Worm (Caenorhabditis elegans) whole organism, L4 larva: Measurements from ENCODE around the gene nhr-253.

Source experiments
- D1046.2 ChIP-seq: fragments of 200-800 bp; sonication (Bioruptor generic); IDR thresholded peaks from 2 replicates; pipeline ENCODE4 v1.3.6; 2022; ENCODE audit warnings: missing genetic modification characterization, missing compliant biosample characterization
- F26F4.8 ChIP-seq: fragments of 200-800 bp; sonication (Bioruptor generic); conservative IDR thresholded peaks from 2 replicates; pipeline ENCODE4 v1.3.6; 2022; ENCODE audit warnings: missing genetic modification characterization, missing compliant biosample characterization
- F44E2.7 ChIP-seq: fragments of 200-800 bp; sonication (Bioruptor generic); IDR thresholded peaks from 2 replicates; pipeline ENCODE4 v2.1.2; 2022; ENCODE audit warnings: missing genetic modification characterization, missing compliant biosample characterization
- F49E8.2 ChIP-seq: sonication (generic microtip); optimal IDR thresholded peaks from 2 replicates; lab custom pipeline; 2016; ENCODE audit warnings: missing compliant biosample characterization, mild to moderate bottlenecking, missing genetic modification characterization, borderline replicate concordance
- R02D3.7 ChIP-seq: fragments of 150-350 bp; sonication (generic microtip); optimal IDR thresholded peaks from 3 replicates; lab custom pipeline; 2014; ENCODE audit warnings: missing biosample characterization, missing genetic modification characterization
- T26A8.4 ChIP-seq: fragments of 200-800 bp; sonication (Bioruptor generic); IDR thresholded peaks from 2 replicates; pipeline ENCODE4 v1.3.6; 2022; ENCODE audit warnings: missing genetic modification characterization, missing compliant biosample characterization
- Y5F2A.4 ChIP-seq: fragments of 200-800 bp; sonication (Bioruptor generic); optimal IDR thresholded peaks from 2 replicates; lab custom pipeline; 2018; ENCODE audit warnings: mild to moderate bottlenecking, missing genetic modification characterization, missing compliant biosample characterization
- aha-1 ChIP-seq: fragments of 150-350 bp; peaks from one replicate; lab custom pipeline; 2014; ENCODE audit warnings: missing biosample characterization, missing genetic modification characterization
- aly-2 ChIP-seq: sonication (generic microtip); optimal IDR thresholded peaks from 2 replicates; lab custom pipeline; 2018; ENCODE audit warnings: missing biosample characterization, missing genetic modification characterization
- daf-16 ChIP-seq, 3 experiments: sonication (generic microtip); optimal IDR thresholded peaks; 2 replicates each; lab custom pipeline; 2016 to 2017; ENCODE audit warnings: missing genetic modification characterization in 3 of 3, missing genetic modification reagents in 3 of 3, mild to moderate bottlenecking in 2 of 3, missing compliant biosample characterization in 2 of 3, missing biosample characterization in 1 of 3, moderate library complexity in 1 of 3
- dmd-6 ChIP-seq: fragments of 200-800 bp; sonication (Bioruptor generic); IDR thresholded peaks from 2 replicates; pipeline ENCODE4 v1.3.6; 2022; ENCODE audit warnings: missing genetic modification reagents, missing genetic modification characterization, missing compliant biosample characterization
- dpl-1 ChIP-seq: fragments of 150-350 bp; optimal IDR thresholded peaks from 2 replicates; lab custom pipeline; 2014; ENCODE audit warnings: missing biosample characterization, missing genetic modification reagents, missing genetic modification characterization
- dve-1 ChIP-seq: sonication (generic microtip); optimal IDR thresholded peaks from 2 replicates; lab custom pipeline; 2017; ENCODE audit warnings: antibody characterized with exemption, mild to moderate bottlenecking, missing genetic modification characterization, missing compliant biosample characterization; ENCODE audit not compliant: insufficient read depth
- egl-27 ChIP-seq: sonication (generic microtip); optimal IDR thresholded peaks from 3 replicates; lab custom pipeline; 2017; ENCODE audit warnings: missing biosample characterization, missing genetic modification reagents, missing genetic modification characterization
- fkh-10 ChIP-seq: fragments of 150-350 bp; optimal IDR thresholded peaks from 2 replicates; lab custom pipeline; 2014; ENCODE audit warnings: missing biosample characterization, missing genetic modification reagents, missing genetic modification characterization
- fos-1 ChIP-seq: fragments of 150-350 bp; optimal IDR thresholded peaks from 2 replicates; lab custom pipeline; 2014; ENCODE audit warnings: missing biosample characterization, missing genetic modification characterization
- hif-1 ChIP-seq, 2 experiments: sonication (generic microtip); optimal IDR thresholded peaks; 2 replicates each; lab custom pipeline; 2016 to 2017; ENCODE audit warnings: missing compliant biosample characterization in 2 of 2, missing genetic modification characterization in 2 of 2, missing genetic modification reagents in 2 of 2, missing genotype in 2 of 2, mild to moderate bottlenecking in 1 of 2
- hlh-11 ChIP-seq: fragments of 200-800 bp; sonication (Bioruptor generic); optimal IDR thresholded peaks from 2 replicates; lab custom pipeline; 2018; ENCODE audit warnings: mild to moderate bottlenecking, missing genetic modification characterization, missing compliant biosample characterization
- hlh-30 ChIP-seq: sonication (generic microtip); optimal IDR thresholded peaks from 2 replicates; lab custom pipeline; 2017; ENCODE audit warnings: antibody characterized with exemption, mild to moderate bottlenecking, missing genetic modification characterization, missing compliant biosample characterization; ENCODE audit not compliant: insufficient read depth
- jun-1 ChIP-seq: fragments of 150-350 bp; optimal IDR thresholded peaks from 2 replicates; lab custom pipeline; 2014; ENCODE audit warnings: missing biosample characterization, missing genetic modification reagents, missing genetic modification characterization
- lin-13 ChIP-seq: fragments of 150-350 bp; optimal IDR thresholded peaks from 2 replicates; lab custom pipeline; 2014; ENCODE audit warnings: missing biosample characterization, missing genetic modification reagents, missing genetic modification characterization
- lin-29 ChIP-seq: fragments of 200-800 bp; sonication (Bioruptor generic); IDR thresholded peaks from 2 replicates; pipeline ENCODE4 v1.3.6; 2022; ENCODE audit warnings: missing genetic modification reagents, missing genetic modification characterization, missing compliant biosample characterization
- lsy-2 ChIP-seq, 2 experiments: fragments of 150-350 bp in 1 of 2; sonication (generic microtip) in 1 of 2; optimal IDR thresholded peaks; 2 replicates each; lab custom pipeline; 2014 to 2017; ENCODE audit warnings: missing biosample characterization in 2 of 2, missing genetic modification characterization in 2 of 2
- madf-5 ChIP-seq, 2 experiments: fragments of 200-800 bp; sonication (Bioruptor generic); IDR thresholded peaks; 2 replicates each; pipeline ENCODE4 v1.3.6; 2022; ENCODE audit warnings: missing compliant biosample characterization in 2 of 2, missing genetic modification characterization in 2 of 2
- mdl-1 ChIP-seq, 2 experiments: fragments of 150-350 bp in 1 of 2; sonication (generic microtip) in 1 of 2; optimal IDR thresholded peaks; 2 replicates each; lab custom pipeline; 2014 to 2017; ENCODE audit warnings: missing biosample characterization in 2 of 2, missing genetic modification characterization in 2 of 2
- nhr-10 ChIP-seq: fragments of 150-350 bp; optimal IDR thresholded peaks from 2 replicates; lab custom pipeline; 2014; ENCODE audit warnings: missing biosample characterization, missing genetic modification characterization
- nhr-102 ChIP-seq: sonication (generic microtip); optimal IDR thresholded peaks from 2 replicates; lab custom pipeline; 2016; ENCODE audit warnings: mild to moderate bottlenecking, missing genetic modification characterization, moderate library complexity, missing compliant biosample characterization
- nhr-11 ChIP-seq: fragments of 150-350 bp; optimal IDR thresholded peaks from 2 replicates; lab custom pipeline; 2014; ENCODE audit warnings: missing biosample characterization, missing genetic modification characterization
- nhr-111 ChIP-seq: fragments of 200-800 bp; sonication (Bioruptor generic); optimal IDR thresholded peaks from 2 replicates; lab custom pipeline; 2018; ENCODE audit warnings: mild to moderate bottlenecking, missing genetic modification characterization, missing compliant biosample characterization
- nhr-28 ChIP-seq: fragments of 150-350 bp; optimal IDR thresholded peaks from 2 replicates; lab custom pipeline; 2014; ENCODE audit warnings: missing biosample characterization, missing genetic modification characterization
- nhr-48 ChIP-seq: sonication (generic microtip); optimal IDR thresholded peaks from 2 replicates; lab custom pipeline; 2016; ENCODE audit warnings: mild to moderate bottlenecking, missing genetic modification characterization, missing compliant biosample characterization
- nhr-76 ChIP-seq: fragments of 150-350 bp; optimal IDR thresholded peaks from 2 replicates; lab custom pipeline; 2014; ENCODE audit warnings: missing biosample characterization, missing genetic modification characterization
- pha-4 ChIP-seq, 2 experiments: fragments of 150-350 bp in 1 of 2; fragments of 200-800 bp in 1 of 2; sonication (Bioruptor generic) in 1 of 2; IDR thresholded peaks in 1 of 2; optimal IDR thresholded peaks in 1 of 2; 2 replicates each; pipeline versions ENCODE4 v1.3.6 to Lab custom; 2014 to 2022; ENCODE audit warnings: missing genetic modification characterization in 2 of 2, missing genetic modification reagents in 2 of 2, missing biosample characterization in 1 of 2, missing compliant biosample characterization in 1 of 2
- php-3 ChIP-seq: fragments of 200-800 bp; sonication (Bioruptor generic); IDR thresholded peaks from 2 replicates; pipeline ENCODE4 v1.3.6; 2022; ENCODE audit warnings: missing genetic modification reagents, missing genetic modification characterization, missing compliant biosample characterization
- pqm-1 ChIP-seq: sonication (generic microtip); optimal IDR thresholded peaks from 2 replicates; lab custom pipeline; 2017; ENCODE audit warnings: missing biosample characterization, missing genetic modification characterization
- rbr-2 ChIP-seq: sonication (generic microtip); optimal IDR thresholded peaks from 2 replicates; lab custom pipeline; 2016; ENCODE audit warnings: missing genotype, missing genetic modification characterization, missing compliant biosample characterization
- saeg-2 ChIP-seq: fragments of 200-800 bp; sonication (Bioruptor generic); IDR thresholded peaks from 2 replicates; pipeline ENCODE4 v1.3.6; 2022; ENCODE audit warnings: missing genetic modification reagents, missing genetic modification characterization, missing compliant biosample characterization
- set-16 ChIP-seq: fragments of 200-800 bp; sonication (Bioruptor generic); IDR thresholded peaks from 2 replicates; pipeline ENCODE4 v1.3.6; 2022; ENCODE audit warnings: missing genetic modification reagents, missing genetic modification characterization, missing compliant biosample characterization
- snpc-4 ChIP-seq: fragments of 150-350 bp; optimal IDR thresholded peaks from 2 replicates; lab custom pipeline; 2014; ENCODE audit warnings: missing biosample characterization, missing genetic modification characterization
- spr-1 ChIP-seq: sonication (generic microtip); optimal IDR thresholded peaks from 2 replicates; lab custom pipeline; 2016; ENCODE audit warnings: mild to moderate bottlenecking, missing genetic modification characterization, missing compliant biosample characterization
- spr-3 ChIP-seq: fragments of 200-800 bp; sonication (Bioruptor generic); optimal IDR thresholded peaks from 2 replicates; lab custom pipeline; 2018; ENCODE audit warnings: mild to moderate bottlenecking, missing genetic modification characterization, missing compliant biosample characterization
- tag-97 ChIP-seq: fragments of 200-800 bp; sonication (Bioruptor generic); IDR thresholded peaks from 2 replicates; pipeline ENCODE4 v1.3.6; 2022; ENCODE audit warnings: missing genetic modification characterization, missing compliant biosample characterization
- tra-1 ChIP-seq: fragments of 200-800 bp; sonication (Bioruptor generic); IDR thresholded peaks from 2 replicates; pipeline ENCODE4 v1.3.6; 2022; ENCODE audit warnings: missing genetic modification reagents, missing genetic modification characterization, missing compliant biosample characterization
- unc-130 ChIP-seq: sonication (generic microtip); optimal IDR thresholded peaks from 2 replicates; lab custom pipeline; 2016; ENCODE audit warnings: missing genetic modification reagents, missing genetic modification characterization, missing compliant biosample characterization
- vab-7 ChIP-seq: fragments of 200-800 bp; sonication (Bioruptor generic); IDR thresholded peaks from 2 replicates; pipeline ENCODE4 v1.3.6; 2022; ENCODE audit warnings: missing genetic modification reagents, missing genetic modification characterization, missing compliant biosample characterization
- zfp-2 ChIP-seq: sonication (generic microtip); optimal IDR thresholded peaks from 2 replicates; lab custom pipeline; 2016; ENCODE audit warnings: mild to moderate bottlenecking, missing genetic modification characterization, missing compliant biosample characterization

nhr-253 gene

ce11 chrV:381227-381950 lies 15.0 kb upstream of the nhr-253 start, which contains the start of gene ZK6.8 (continued):
- TF ChIP-seq nhr-111 (GFP tag; lab: Kevin White, UChicago) = no peak
- TF ChIP-seq saeg-2 (GFP tag; lab: Robert Waterston, UW) = no peak
- no peak for TF ChIP-seq egl-27 (tag; lab: Kevin White, UChicago)
- TF ChIP-seq hif-1 (tag; optimal IDR thresholded peaks at IDR 0.05; lab: Kevin White, UChicago) = no peak
- no peak for TF ChIP-seq vab-7 (GFP tag; lab: Robert Waterston, UW)
- no peak for TF ChIP-seq set-16
- TF ChIP-seq tag-97 = no peak
- TF ChIP-seq, all 104 proteins: peak for 16

ce11 chrV:384511-384910 lies 11.9 kb upstream of the nhr-253 start:
- peak in 1 of 2 experiments; percentile 16 for TF ChIP-seq lsy-2 (tag; optimal IDR thresholded peaks at IDR 0.05; lab: Kevin White, UChicago)
- peak; percentile 21 for TF ChIP-seq hlh-11 (tag; lab: Kevin White, UChicago)
- no peak for TF ChIP-seq daf-16 (GFP tag; optimal IDR thresholded peaks at IDR 0.05; lab: Kevin White, UChicago)
- TF ChIP-seq daf-16 (tag; optimal IDR thresholded peaks at IDR 0.05; lab: Kevin White, UChicago) = peak; percentile 66
- no peak for TF ChIP-seq aha-1 (tag; lab: Kevin White, UChicago)
- no peak for TF ChIP-seq fos-1 (tag; lab: Kevin White, UChicago)
- TF ChIP-seq dmd-6 = peak; percentile 70
- TF ChIP-seq pqm-1 (tag; lab: Kevin White, UChicago) = peak; percentile 73
- TF ChIP-seq zfp-2 = no peak
- TF ChIP-seq F44E2.7 (GFP tag; lab: Robert Waterston, UW) = no peak
- TF ChIP-seq spr-3 (GFP tag; lab: Kevin White, UChicago) = no peak
- TF ChIP-seq madf-5 (GFP tag; IDR thresholded peaks at IDR 0.05; lab: Robert Waterston, UW) = no peak
- TF ChIP-seq nhr-28 (tag; lab: Kevin White, UChicago) = peak; percentile 78
- TF ChIP-seq pha-4 (GFP tag; IDR thresholded peaks at IDR 0.05; lab: Robert Waterston, UW) = no peak
- no peak for TF ChIP-seq pha-4 (tag; optimal IDR thresholded peaks at IDR 0.05; lab: Kevin White, UChicago)
- TF ChIP-seq lin-29 (GFP tag; lab: Robert Waterston, UW) = no peak
- TF ChIP-seq dve-1 = peak; percentile 82
- TF ChIP-seq unc-130 (GFP tag; lab: Kevin White, UChicago) = no peak
- TF ChIP-seq mdl-1 (tag; optimal IDR thresholded peaks at IDR 0.05; lab: Kevin White, UChicago) = no peak
- TF ChIP-seq nhr-102 (tag; lab: Kevin White, UChicago) = no peak
- TF ChIP-seq R02D3.7 (tag; lab: Kevin White, UChicago) = no peak

- no peak for TF ChIP-seq madf-5 (GFP tag; IDR thresholded peaks at IDR 0.05; lab: Robert Waterston, UW)
- no peak for TF ChIP-seq aly-2
- no peak for TF ChIP-seq nhr-76 (tag; lab: Kevin White, UChicago)
- peak; percentile 90 for TF ChIP-seq dmd-6
- TF ChIP-seq rbr-2 = no peak
- TF ChIP-seq spr-1 = no peak
- TF ChIP-seq F49E8.2 (tag; lab: Kevin White, UChicago) = no peak
- peak; percentile 50 for TF ChIP-seq hlh-30 (tag; lab: Kevin White, UChicago)
- TF ChIP-seq tag-97 = no peak
- TF ChIP-seq lin-13 (GFP tag; lab: Kevin White, UChicago) = no peak
- no peak for TF ChIP-seq nhr-11
- TF ChIP-seq nhr-48 (tag; lab: Kevin White, UChicago) = peak; percentile 7
- peak; percentile 48 for TF ChIP-seq nhr-102 (tag; lab: Kevin White, UChicago)
- no peak for TF ChIP-seq fkh-10
- TF ChIP-seq F26F4.8 (GFP tag; lab: Robert Waterston, UW) = no peak
- no peak for TF ChIP-seq D1046.2 (GFP tag; lab: Robert Waterston, UW)
- 0 out of 2 replicates have a peak, but pooled peaks have one; percentile 34 for TF ChIP-seq tra-1
- no peak for TF ChIP-seq nhr-10 (tag; lab: Kevin White, UChicago)
- no peak for TF ChIP-seq T26A8.4
- TF ChIP-seq Y5F2A.4 = no peak
- TF ChIP-seq jun-1 (tag; lab: Kevin White, UChicago) = no peak
- peak in 1 of 2 experiments; percentile 48 for TF ChIP-seq mdl-1 (tag; optimal IDR thresholded peaks at IDR 0.05; lab: Kevin White, UChicago)
- TF ChIP-seq snpc-4 = no peak
- TF ChIP-seq php-3 (GFP tag; lab: Robert Waterston, UW) = peak; percentile 87
- no peak for TF ChIP-seq dpl-1 (GFP tag; lab: Kevin White, UChicago)
- TF ChIP-seq dve-1 = peak; percentile 65
These were observed 10.9 kb upstream of the nhr-253 start, which contains the start of gene lipl-5 for ce11 chrV:385488-385887. TSS of gene lipl-5 (plus strand) at chrV:385746.
